Worm (Caenorhabditis elegans) whole organism, L1 larva: ENCODE results near the gene cky-1.

Experiments used
- blmp-1 ChIP-seq: fragments of 150-350 bp; optimal IDR thresholded peaks from 2 replicates; lab custom pipeline; 2014; ENCODE audit warnings: missing biosample characterization, missing genetic modification characterization
- fos-1 ChIP-seq: fragments of 150-350 bp; optimal IDR thresholded peaks from 2 replicates; lab custom pipeline; 2014; ENCODE audit warnings: missing biosample characterization, missing genetic modification characterization
- lir-3 ChIP-seq: sonication (generic microtip); optimal IDR thresholded peaks from 2 replicates; lab custom pipeline; 2016; ENCODE audit warnings: mild to moderate bottlenecking, missing genetic modification characterization, moderate library complexity, missing compliant biosample characterization; ENCODE audit not compliant: poor library complexity
- lsy-2 ChIP-seq, 2 experiments: fragments of 150-350 bp; optimal IDR thresholded peaks; 2 replicates each; lab custom pipeline; 2014; ENCODE audit warnings: missing biosample characterization in 2 of 2, missing genetic modification characterization in 2 of 2
- nhr-11 ChIP-seq: fragments of 150-350 bp; optimal IDR thresholded peaks from 2 replicates; lab custom pipeline; 2014; ENCODE audit warnings: missing biosample characterization, missing genetic modification characterization
- nhr-237 ChIP-seq: fragments of 150-350 bp; optimal IDR thresholded peaks from 2 replicates; lab custom pipeline; 2014; ENCODE audit warnings: missing biosample characterization, missing genetic modification characterization
- nhr-76 ChIP-seq: sonication (generic microtip); optimal IDR thresholded peaks from 2 replicates; lab custom pipeline; 2017; ENCODE audit warnings: missing biosample characterization, missing genetic modification characterization
- pqm-1 ChIP-seq: sonication (generic microtip); optimal IDR thresholded peaks from 3 replicates; lab custom pipeline; 2017; ENCODE audit warnings: missing biosample characterization, missing genetic modification characterization

ce11 chrV:12763291-12763995, 26.9 kb downstream of the cky-1 start, which contains the start of the genes abcf-1 and scc-3:
- no peak for TF ChIP-seq nhr-237
- no peak for TF ChIP-seq blmp-1 (tag; lab: Kevin White, UChicago)
- peak; percentile 86 to 98 for TF ChIP-seq lsy-2 (tag; optimal IDR thresholded peaks at IDR 0.05; lab: Kevin White, UChicago)
- TF ChIP-seq pqm-1: no peak
- no peak for TF ChIP-seq fos-1 (tag; lab: Kevin White, UChicago)
- no peak for TF ChIP-seq nhr-76 (tag; lab: Kevin White, UChicago)
- no peak for TF ChIP-seq lir-3 (tag; lab: Kevin White, UChicago)
- TF ChIP-seq nhr-11 (tag; lab: Kevin White, UChicago): no peak
